Worm (Caenorhabditis elegans) whole organism, late embryonic: Measurements from ENCODE around the gene F58H1.8.

Experiments
- ama-1 ChIP-seq: fragments of 150-350 bp; optimal IDR thresholded peaks from 2 replicates; lab custom pipeline; 2014
- ets-4 ChIP-seq: sonication (generic microtip); optimal IDR thresholded peaks from 2 replicates; lab custom pipeline; 2016; ENCODE audit warnings: missing genetic modification characterization, missing compliant biosample characterization
- mec-3 ChIP-seq: sonication (generic microtip); optimal IDR thresholded peaks from 2 replicates; lab custom pipeline; 2016; ENCODE audit warnings: borderline replicate concordance, missing genetic modification characterization, missing compliant biosample characterization
- pha-2 ChIP-seq: sonication (generic microtip); optimal IDR thresholded peaks from 2 replicates; lab custom pipeline; 2017; ENCODE audit warnings: mild to moderate bottlenecking, missing genetic modification characterization, missing compliant biosample characterization

ce11 chrV:11978179-11978578, 43.2 kb downstream of the F58H1.8 start, which contains the start of gene mif-2:
- no peak for TF ChIP-seq ama-1 (lab: Kevin White, UChicago)
- TF ChIP-seq ets-4 = no peak
- no peak for TF ChIP-seq pha-2 (tag; lab: Kevin White, UChicago)
- no peak for TF ChIP-seq mec-3 (tag; lab: Kevin White, UChicago)
